Worm (Caenorhabditis elegans) whole organism, early embryonic: Measurements from ENCODE around the gene K01G5.10.

ENCODE experiments used
- F13C5.2 ChIP-seq: sonication (generic microtip); optimal IDR thresholded peaks from 2 replicates; lab custom pipeline; 2017; ENCODE audit warnings: mild to moderate bottlenecking, missing genetic modification characterization, inconsistent platforms, missing compliant biosample characterization
- aly-1 ChIP-seq: sonication (generic microtip); optimal IDR thresholded peaks from 2 replicates; lab custom pipeline; 2016; ENCODE audit warnings: missing genetic modification characterization, missing compliant biosample characterization
- ets-7 ChIP-seq: sonication (generic microtip); optimal IDR thresholded peaks from 2 replicates; lab custom pipeline; 2016; ENCODE audit warnings: missing genotype, missing genetic modification characterization, missing compliant biosample characterization
- flt-1 ChIP-seq: fragments of 200-800 bp; sonication (Bioruptor generic); IDR thresholded peaks from 2 replicates; pipeline ENCODE4 v1.3.6; 2022; ENCODE audit warnings: missing genetic modification characterization, missing compliant biosample characterization
- pes-1 ChIP-seq: fragments of 200-800 bp; sonication (Bioruptor generic); IDR thresholded peaks from 2 replicates; pipeline ENCODE4 v1.3.6; 2022; ENCODE audit warnings: missing genetic modification reagents, missing genetic modification characterization, missing compliant biosample characterization
- scrt-1 ChIP-seq: fragments of 200-800 bp; sonication (Bioruptor generic); IDR thresholded peaks from 2 replicates; pipeline ENCODE4 v1.3.6; 2022; ENCODE audit warnings: missing genetic modification characterization, missing compliant biosample characterization
- sea-1 ChIP-seq: fragments of 200-800 bp; sonication (Bioruptor generic); conservative IDR thresholded peaks from 2 replicates; pipeline ENCODE4 v1.3.6; 2022; ENCODE audit warnings: missing genetic modification characterization, missing compliant biosample characterization
- tra-4 ChIP-seq: sonication (generic microtip); optimal IDR thresholded peaks from 2 replicates; lab custom pipeline; 2017; ENCODE audit warnings: missing genetic modification characterization, missing compliant biosample characterization

- TF ChIP-seq tra-4 (tag; lab: Kevin White, UChicago) (no peak), flt-1 (no peak), ets-7 (tag; lab: Kevin White, UChicago) (no peak), sea-1 (GFP tag; lab: Robert Waterston, UW) (no peak), pes-1 (GFP tag; lab: Robert Waterston, UW) (no peak), aly-1 (tag; lab: Kevin White, UChicago) (no peak), scrt-1 (no peak), F13C5.2 (tag; lab: Kevin White, UChicago) (no peak)
Observed at ce11 chrIII:10758422-10758821, at the start of gene K01G5.10.
